Fruit fly (Drosophila melanogaster) S2 (cell line): ENCODE data around the gene sim.

Experiments
- CG8478 ChIP-seq: fragments of >200 bp; optimal IDR thresholded peaks from 2 replicates; lab custom pipeline; 2018
- CTCF ChIP-seq, 2 experiments: fragments of >200 bp; optimal IDR thresholded peaks; 2 replicates each; lab custom pipeline; 2018

dm6 chr3R:13051942-13052693, 5.4 kb upstream of the sim start, which contains the start of gene pic:
- no peak for TF ChIP-seq CTCF (optimal IDR thresholded peaks at IDR 0.05; lab: Kevin White, UChicago)
- TF ChIP-seq CG8478 (lab: Kevin White, UChicago) = no peak
